Fruit fly (Drosophila melanogaster) S2 (cell line): ENCODE results near the gene Gp93.

ENCODE experiments used
- CG8478 ChIP-seq: fragments of >200 bp; optimal IDR thresholded peaks from 2 replicates; lab custom pipeline; 2018
- CTCF ChIP-seq, 2 experiments: fragments of >200 bp; optimal IDR thresholded peaks; 2 replicates each; lab custom pipeline; 2018

The Gp93 gene

dm6 chr3R:27988189-27988588 lies 39.7 kb downstream of the Gp93 start, which contains the start of gene betaTub97EF:
Gene betaTub97EF (minus strand): TSS chr3R:27988384.
- TF ChIP-seq CTCF (optimal IDR thresholded peaks at IDR 0.05; lab: Kevin White, UChicago) (no peak), CG8478 (lab: Kevin White, UChicago) (no peak)

- TF ChIP-seq CTCF (optimal IDR thresholded peaks at IDR 0.05; lab: Kevin White, UChicago) (no peak), CG8478 (lab: Kevin White, UChicago) (no peak)
Observed at dm6 chr3R:27988647-27989430, 40.3 kb downstream of the Gp93 start.

dm6 chr3R:27990651-27991050 lies 42.1 kb downstream of the Gp93 start, which contains the start of gene CG4815:
Gene CG4815 (minus strand): TSS chr3R:27990751.
- TF ChIP-seq CTCF (optimal IDR thresholded peaks at IDR 0.05; lab: Kevin White, UChicago) (no peak), CG8478 (lab: Kevin White, UChicago) (no peak)
